Fruit fly (Drosophila melanogaster) whole organism, embryonic: ENCODE measurements around the gene CG13097.
A peak's percentile ranks its signal among the peaks of the same experiment; 100 is the strongest.

Source experiments
- Awh ChIP-seq: fragments of 200-800 bp; sonication (Bioruptor generic); IDR thresholded peaks from 2 replicates; pipeline ENCODE4, ENCODE4 v1.3.6; 2022; ENCODE audit warnings: missing biosample characterization, missing genetic modification characterization
- BEAF-32 ChIP-seq: fragments of 200-800 bp; sonication (Bioruptor generic); optimal IDR thresholded peaks from 3 replicates; lab custom pipeline; 2017; ENCODE audit warnings: missing biosample characterization, missing genetic modification characterization, mild to moderate bottlenecking, moderate library complexity, missing genetic modification reagents
- Blimp-1 ChIP-seq: fragments of 200-800 bp; sonication (Bioruptor generic); optimal IDR thresholded peaks from 3 replicates; lab custom pipeline; 2018; ENCODE audit warnings: missing biosample characterization, missing genetic modification characterization, mild to moderate bottlenecking, moderate library complexity, missing genetic modification reagents
- CG10543 ChIP-seq: fragments of 200-800 bp; sonication (Bioruptor generic); optimal IDR thresholded peaks from 3 replicates; lab custom pipeline; 2017; ENCODE audit warnings: missing biosample characterization, mild to moderate bottlenecking, missing genetic modification characterization, moderate library complexity
- CG10979 ChIP-seq: fragments of 200-800 bp; sonication (Bioruptor generic); optimal IDR thresholded peaks from 2 replicates; lab custom pipeline; 2018; ENCODE audit warnings: missing biosample characterization, mild to moderate bottlenecking, missing genetic modification characterization, moderate library complexity
- CG11723 ChIP-seq: fragments of 200-800 bp; sonication (Bioruptor generic); optimal IDR thresholded peaks from 2 replicates; lab custom pipeline; 2017; ENCODE audit warnings: missing biosample characterization, mild to moderate bottlenecking, missing genetic modification characterization
- CG1233 ChIP-seq: fragments of 200-800 bp; sonication (Bioruptor generic); optimal IDR thresholded peaks from 4 replicates; lab custom pipeline; 2018; ENCODE audit warnings: missing biosample characterization, mild to moderate bottlenecking, missing genetic modification characterization
- CG12744 ChIP-seq: fragments of 200-800 bp; sonication (Bioruptor generic); optimal IDR thresholded peaks from 2 replicates; lab custom pipeline; 2016; ENCODE audit warnings: missing biosample characterization, missing genetic modification characterization
- CG13894 ChIP-seq: fragments of 200-800 bp; sonication (Bioruptor generic); optimal IDR thresholded peaks from 3 replicates; lab custom pipeline; 2018; ENCODE audit warnings: missing biosample characterization, mild to moderate bottlenecking, missing genetic modification characterization, moderate library complexity
- CG14965 ChIP-seq: fragments of 200-800 bp; sonication (Bioruptor generic); optimal IDR thresholded peaks from 2 replicates; lab custom pipeline; 2016; ENCODE audit warnings: missing biosample characterization, missing genetic modification characterization, borderline replicate concordance
- CG15073 ChIP-seq: fragments of 200-800 bp; sonication (Bioruptor generic); optimal IDR thresholded peaks from 2 replicates; lab custom pipeline; 2016; ENCODE audit warnings: missing biosample characterization, missing genetic modification characterization
- CG15479 ChIP-seq: fragments of 200-800 bp; sonication (Bioruptor generic); optimal IDR thresholded peaks from 3 replicates; lab custom pipeline; 2019; ENCODE audit warnings: missing biosample characterization, mild to moderate bottlenecking, missing genetic modification characterization, moderate library complexity
- CG17328 ChIP-seq: fragments of 200-800 bp; sonication (Bioruptor generic); IDR thresholded peaks from 2 replicates; pipeline ENCODE4 v1.3.6; 2022; ENCODE audit warnings: missing biosample characterization, missing genetic modification characterization
- CG17359 ChIP-seq: fragments of 200-800 bp; sonication (Bioruptor generic); optimal IDR thresholded peaks from 3 replicates; lab custom pipeline; 2018; ENCODE audit warnings: missing biosample characterization, mild to moderate bottlenecking, missing genetic modification characterization, moderate library complexity
- CG1832 ChIP-seq: fragments of 200-800 bp; sonication (Bioruptor generic); optimal IDR thresholded peaks from 2 replicates; lab custom pipeline; 2017; ENCODE audit warnings: missing biosample characterization, mild to moderate bottlenecking, missing genetic modification characterization, inconsistent platforms
- CG2712 ChIP-seq: fragments of 200-800 bp; optimal IDR thresholded peaks from 3 replicates; lab custom pipeline; 2019; ENCODE audit warnings: missing biosample characterization, mild to moderate bottlenecking, missing genetic modification characterization, moderate library complexity
- CG31365 ChIP-seq: fragments of 200-800 bp; sonication (Bioruptor generic); optimal IDR thresholded peaks from 2 replicates; lab custom pipeline; 2018; ENCODE audit warnings: missing biosample characterization, mild to moderate bottlenecking, missing genetic modification characterization
- CG6654 ChIP-seq: fragments of 200-800 bp; sonication (Bioruptor generic); optimal IDR thresholded peaks from 2 replicates; lab custom pipeline; 2017; ENCODE audit warnings: missing biosample characterization, mild to moderate bottlenecking, missing genetic modification characterization
- CG8924 ChIP-seq: fragments of 200-800 bp; optimal IDR thresholded peaks from 3 replicates; lab custom pipeline; 2019; ENCODE audit warnings: missing biosample characterization, mild to moderate bottlenecking, missing genetic modification characterization, moderate library complexity
- CG9932 ChIP-seq: fragments of 200-800 bp; sonication (Bioruptor generic); IDR thresholded peaks from 2 replicates; pipeline ENCODE4 v1.3.6; 2022; ENCODE audit warnings: missing biosample characterization, missing genetic modification characterization
- Dek ChIP-seq: fragments of 200-800 bp; sonication (Bioruptor generic); optimal IDR thresholded peaks from 3 replicates; lab custom pipeline; 2019; ENCODE audit warnings: missing biosample characterization, mild to moderate bottlenecking, missing genetic modification characterization, moderate library complexity
- E2f1 ChIP-seq: fragments of 200-800 bp; sonication (Bioruptor generic); IDR thresholded peaks from 2 replicates; pipeline ENCODE4 v1.3.6; 2022; ENCODE audit warnings: missing biosample characterization, missing genetic modification characterization
- HLH54F ChIP-seq: fragments of 200-800 bp; sonication (Bioruptor generic); optimal IDR thresholded peaks from 3 replicates; lab custom pipeline; 2016; ENCODE audit warnings: missing biosample characterization, missing genetic modification characterization
- Hand ChIP-seq: fragments of 200-800 bp; sonication (Bioruptor generic); optimal IDR thresholded peaks from 2 replicates; lab custom pipeline; 2017; ENCODE audit warnings: mild to moderate bottlenecking, missing biosample characterization, missing genetic modification reagents, missing genetic modification characterization
- Hr78 ChIP-seq, 2 experiments: fragments of 200-800 bp in 1 of 2; fragments of >200 bp in 1 of 2; sonication (Bioruptor generic) in 1 of 2; optimal IDR thresholded peaks; 2 replicates each; lab custom pipeline; 2017 to 2019; ENCODE audit warnings: missing biosample characterization in 2 of 2, missing genetic modification characterization in 2 of 2, mild to moderate bottlenecking in 1 of 2, moderate library complexity in 1 of 2
- Jarid2 ChIP-seq: fragments of 200-800 bp; sonication (Bioruptor generic); optimal IDR thresholded peaks from 3 replicates; lab custom pipeline; 2017; ENCODE audit warnings: mild to moderate bottlenecking, missing biosample characterization, missing genetic modification reagents, missing genetic modification characterization
- MTF-1 ChIP-seq: fragments of 200-800 bp; sonication (Bioruptor generic); optimal IDR thresholded peaks from 2 replicates; lab custom pipeline; 2018; ENCODE audit warnings: missing biosample characterization, mild to moderate bottlenecking, missing genetic modification characterization, borderline replicate concordance
- NK7.1 ChIP-seq: fragments of 200-800 bp; sonication (Bioruptor generic); optimal IDR thresholded peaks from 3 replicates; lab custom pipeline; 2016; ENCODE audit warnings: missing biosample characterization, missing genetic modification characterization
- Neu2 ChIP-seq: fragments of 200-800 bp; sonication (Bioruptor generic); optimal IDR thresholded peaks from 3 replicates; lab custom pipeline; 2016; ENCODE audit warnings: missing biosample characterization, missing genetic modification characterization, borderline replicate concordance
- Optix ChIP-seq: fragments of 200-800 bp; sonication (Bioruptor generic); IDR thresholded peaks from 3 replicates; pipeline ENCODE4 v1.3.6; 2022; ENCODE audit warnings: missing biosample characterization, missing genetic modification characterization
- Rfx ChIP-seq: fragments of 200-800 bp; sonication (Bioruptor generic); IDR thresholded peaks from 2 replicates; pipeline ENCODE4 v1.3.6; 2022; ENCODE audit warnings: missing biosample characterization, missing genetic modification characterization
- Sry-β ChIP-seq: fragments of 200-800 bp; sonication (Bioruptor generic); optimal IDR thresholded peaks from 2 replicates; lab custom pipeline; 2018; ENCODE audit warnings: missing biosample characterization, mild to moderate bottlenecking, missing genetic modification characterization, moderate library complexity
- Trl ChIP-seq, 3 experiments: fragments of >200 bp in 2 of 3; fragments of 200-800 bp in 1 of 3; sonication (Bioruptor generic) in 1 of 3; optimal IDR thresholded peaks; 2 replicates in 1 of 3; 3 replicates in 2 of 3; lab custom pipeline; 2016 to 2017; ENCODE audit warnings: missing biosample characterization in 1 of 3, missing genetic modification characterization in 1 of 3
- ac ChIP-seq: fragments of 200-800 bp; sonication (Bioruptor generic); optimal IDR thresholded peaks from 3 replicates; lab custom pipeline; 2017; ENCODE audit warnings: missing biosample characterization, mild to moderate bottlenecking, missing genetic modification characterization
- bsh ChIP-seq, 2 experiments: fragments of 200-800 bp; sonication (Bioruptor generic); optimal IDR thresholded peaks; 2 replicates each; lab custom pipeline; 2017 to 2018; ENCODE audit warnings: mild to moderate bottlenecking in 2 of 2, missing biosample characterization in 2 of 2, missing genetic modification characterization in 2 of 2, moderate library complexity in 1 of 2
- btn ChIP-seq: fragments of 200-800 bp; sonication (Bioruptor generic); optimal IDR thresholded peaks from 2 replicates; lab custom pipeline; 2016; ENCODE audit warnings: missing biosample characterization, missing genetic modification characterization
- chn ChIP-seq: fragments of 200-800 bp; sonication (Bioruptor generic); optimal IDR thresholded peaks from 2 replicates; lab custom pipeline; 2016; ENCODE audit warnings: missing biosample characterization, missing genetic modification characterization
- crol ChIP-seq: fragments of 200-800 bp; sonication (Bioruptor generic); IDR thresholded peaks from 2 replicates; pipeline ENCODE4 v1.3.6; 2022; ENCODE audit warnings: missing biosample characterization, missing genetic modification characterization
- dysf ChIP-seq: fragments of 200-800 bp; sonication (Bioruptor generic); IDR thresholded peaks from 3 replicates; pipeline ENCODE4 v1.3.6; 2022; ENCODE audit warnings: missing biosample characterization, missing genetic modification characterization
- gsb ChIP-seq: fragments of 200-800 bp; sonication (Bioruptor generic); IDR thresholded peaks from 2 replicates; pipeline ENCODE4 v1.3.6; 2022; ENCODE audit warnings: missing biosample characterization, missing genetic modification characterization
- hkb ChIP-seq, 2 experiments: fragments of 200-800 bp in 1 of 2; fragments of >200 bp in 1 of 2; sonication (Bioruptor generic) in 1 of 2; IDR thresholded peaks in 1 of 2; optimal IDR thresholded peaks in 1 of 2; 2 replicates each; pipeline versions ENCODE4 v1.3.6 to Lab custom; 2017 to 2022; ENCODE audit warnings: missing biosample characterization in 1 of 2, missing genetic modification characterization in 1 of 2
- kay ChIP-seq: fragments of 200-800 bp; sonication (Bioruptor generic); optimal IDR thresholded peaks from 2 replicates; lab custom pipeline; 2016; ENCODE audit warnings: missing biosample characterization, missing genetic modification characterization
- mld ChIP-seq: fragments of 200-800 bp; sonication (Bioruptor generic); IDR thresholded peaks from 3 replicates; pipeline ENCODE4 v1.3.6; 2022; ENCODE audit warnings: missing biosample characterization, missing genetic modification characterization; ENCODE audit not compliant: partially characterized antibody
- otp ChIP-seq: fragments of 200-800 bp; sonication (Bioruptor generic); IDR thresholded peaks from 3 replicates; pipeline ENCODE4, ENCODE4 v1.3.6; 2022; ENCODE audit warnings: missing biosample characterization, missing genetic modification characterization
- ranshi ChIP-seq: fragments of 200-800 bp; sonication (Bioruptor generic); IDR thresholded peaks from 2 replicates; pipeline ENCODE4 v1.3.6; 2022; ENCODE audit warnings: missing biosample characterization, missing genetic modification characterization
- stc ChIP-seq: fragments of 200-800 bp; sonication (Bioruptor generic); IDR thresholded peaks from 2 replicates; pipeline ENCODE4 v1.3.6; 2022; ENCODE audit warnings: missing biosample characterization, missing genetic modification characterization
- tgo ChIP-seq: fragments of 200-800 bp; sonication (Bioruptor generic); IDR thresholded peaks from 3 replicates; pipeline ENCODE4 v1.3.6; 2022; ENCODE audit warnings: missing biosample characterization, missing genetic modification characterization
- ttk ChIP-seq: fragments of 200-800 bp; sonication (Bioruptor generic); IDR thresholded peaks from 2 replicates; pipeline ENCODE4 v2.1.2; 2022; ENCODE audit warnings: missing biosample characterization, missing genetic modification characterization
- unpg ChIP-seq: fragments of 200-800 bp; sonication (Bioruptor generic); optimal IDR thresholded peaks from 3 replicates; lab custom pipeline; 2018; ENCODE audit warnings: missing biosample characterization, mild to moderate bottlenecking, missing genetic modification characterization, moderate library complexity

CG13097 gene

DNA sequence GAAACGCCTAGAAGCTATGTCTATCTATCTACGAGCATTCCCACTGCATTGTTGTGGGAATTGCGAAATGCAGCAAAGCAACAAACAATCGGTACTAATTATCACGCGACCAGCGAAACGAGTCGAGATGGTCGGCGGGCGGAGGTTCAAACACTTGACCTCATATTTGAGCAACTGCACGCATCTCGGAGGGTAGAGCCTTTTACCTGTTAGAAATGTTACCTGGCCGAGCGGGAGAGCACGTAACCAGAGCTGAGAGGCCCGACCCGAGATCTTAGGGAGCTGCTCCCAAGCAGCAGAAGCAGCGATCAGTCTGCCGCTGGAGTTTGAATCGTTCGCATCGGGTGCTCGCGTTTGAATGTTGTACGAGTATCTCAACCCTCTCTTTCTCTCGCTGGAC is 36.3 kb downstream of the CG13097 start (continued):
- TF ChIP-seq CG11723 (no peak), hkb (optimal IDR thresholded peaks at IDR 0.05; lab: Kevin White, UChicago) (no peak), hkb (GFP tag; IDR thresholded peaks at IDR 0.05; lab: Robert Waterston, UW) (no peak), MTF-1 (GFP tag; lab: Kevin White, UChicago) (no peak), CG1832 (GFP tag; lab: Kevin White, UChicago) (peak; percentile 1), CG17359 (tag; lab: Kevin White, UChicago) (no peak), btn (no peak), Optix (no peak), ac (no peak), unpg (GFP tag; lab: Kevin White, UChicago) (no peak), CG2712 (tag; lab: Kevin White, UChicago) (no peak), gsb (GFP tag; lab: Robert Waterston, UW) (no peak), CG1233 (GFP tag; lab: Kevin White, UChicago) (no peak), CG8924 (no peak), Dek (tag; lab: Kevin White, UChicago) (no peak), NK7.1 (GFP tag; lab: Kevin White, UChicago) (no peak), tgo (GFP tag; lab: Robert Waterston, UW) (no peak), Hand (GFP tag; lab: Kevin White, UChicago) (no peak), CG9932 (GFP tag; lab: Robert Waterston, UW) (no peak), CG10543 (GFP tag; lab: Kevin White, UChicago) (no peak), CG13894 (tag; lab: Kevin White, UChicago) (no peak), ranshi (GFP tag; lab: Robert Waterston, UW) (no peak), otp (GFP tag; lab: Robert Waterston, UW) (no peak), CG31365 (tag; lab: Kevin White, UChicago) (no peak), mld (GFP tag; lab: Robert Waterston, UW) (0 out of 3 replicates have a peak, but pooled peaks have one; percentile 45), bsh (GFP tag; optimal IDR thresholded peaks at IDR 0.05; lab: Kevin White, UChicago) (no peak), CG6654 (GFP tag; lab: Kevin White, UChicago) (no peak), CG14965 (no peak), Neu2 (GFP tag; lab: Kevin White, UChicago) (no peak), ttk (GFP tag; lab: Robert Waterston, UW) (no peak), HLH54F (GFP tag; lab: Kevin White, UChicago) (no peak), Trl (optimal IDR thresholded peaks at IDR 0.05; lab: Kevin White, UChicago) (peak; percentile 43 to 69), Trl (GFP tag; optimal IDR thresholded peaks at IDR 0.05; lab: Kevin White, UChicago) (no peak), Jarid2 (GFP tag; lab: Kevin White, UChicago) (peak; percentile 55), E2f1 (GFP tag; lab: Robert Waterston, UW) (no peak), stc (GFP tag; lab: Robert Waterston, UW) (no peak), chn (GFP tag; lab: Kevin White, UChicago) (no peak), CG17328 (GFP tag; lab: Robert Waterston, UW) (0 out of 2 replicates have a peak, but pooled peaks have one; percentile 12), kay (GFP tag; lab: Kevin White, UChicago) (no peak), CG12744 (no peak), CG15479 (peak; percentile 69), Awh (GFP tag; lab: Robert Waterston, UW) (peak; percentile 19; the same call in 1 of the 2 replicates), crol (GFP tag; lab: Robert Waterston, UW) (no peak), Sry-β (GFP tag; lab: Kevin White, UChicago) (no peak), dysf (GFP tag; lab: Robert Waterston, UW) (no peak), Blimp-1 (no peak), Rfx (peak; percentile 27; the same call in 1 of the 2 replicates), Hr78 (GFP tag; optimal IDR thresholded peaks at IDR 0.05; lab: Kevin White, UChicago) (peak in 1 of 2 experiments; percentile 93), BEAF-32 (GFP tag; lab: Kevin White, UChicago) (peak; percentile 14), CG15073 (GFP tag; lab: Kevin White, UChicago) (no peak), CG10979 (tag; lab: Kevin White, UChicago) (no peak)
